Worm (Caenorhabditis elegans) whole organism, late embryonic: ENCODE results near the gene ZK470.14.
"Not testable (repeated sequence)": the region's sequence is repeated elsewhere in the genome, so short reads cannot be mapped to it uniquely, and the experiment has no call there.

Experiments
- C08G9.2 ChIP-seq: sonication (generic microtip); optimal IDR thresholded peaks from 2 replicates; lab custom pipeline; 2016; ENCODE audit warnings: mild to moderate bottlenecking, missing genetic modification characterization, moderate library complexity, missing compliant biosample characterization
- C38D4.7 ChIP-seq: fragments of 200-800 bp; sonication (Bioruptor generic); optimal IDR thresholded peaks from 2 replicates; lab custom pipeline; 2018; ENCODE audit warnings: mild to moderate bottlenecking, missing genetic modification characterization, moderate library complexity, missing compliant biosample characterization
- F13H6.1 ChIP-seq: sonication (generic microtip); optimal IDR thresholded peaks from 2 replicates; lab custom pipeline; 2016; ENCODE audit warnings: missing genetic modification characterization, missing compliant biosample characterization
- K02D7.2 ChIP-seq: sonication (generic microtip); optimal IDR thresholded peaks from 2 replicates; lab custom pipeline; 2017; ENCODE audit warnings: mild to moderate bottlenecking, missing genetic modification characterization, missing compliant biosample characterization
- K09A11.1 ChIP-seq: sonication (generic microtip); optimal IDR thresholded peaks from 2 replicates; lab custom pipeline; 2017; ENCODE audit warnings: antibody characterized with exemption, mild to moderate bottlenecking, missing genetic modification characterization, missing compliant biosample characterization; ENCODE audit not compliant: insufficient read depth
- T23F11.4 ChIP-seq: fragments of 200-800 bp; sonication (Bioruptor generic); optimal IDR thresholded peaks from 2 replicates; lab custom pipeline; 2018; ENCODE audit warnings: mild to moderate bottlenecking, missing genetic modification characterization, missing compliant biosample characterization
- Y22D7AL.16 ChIP-seq: sonication (generic microtip); optimal IDR thresholded peaks from 2 replicates; lab custom pipeline; 2016; ENCODE audit warnings: missing genetic modification characterization, missing compliant biosample characterization
- ceh-14 ChIP-seq: sonication (generic microtip); optimal IDR thresholded peaks from 2 replicates; lab custom pipeline; 2016; ENCODE audit warnings: missing genotype, missing genetic modification characterization, missing compliant biosample characterization
- ceh-34 ChIP-seq: sonication (generic microtip); optimal IDR thresholded peaks from 2 replicates; lab custom pipeline; 2016; ENCODE audit warnings: mild to moderate bottlenecking, missing genetic modification characterization, missing compliant biosample characterization
- ceh-6 ChIP-seq: fragments of 200-800 bp; sonication (Bioruptor generic); optimal IDR thresholded peaks from 2 replicates; lab custom pipeline; 2018; ENCODE audit warnings: mild to moderate bottlenecking, missing genetic modification characterization, missing compliant biosample characterization
- dve-1 ChIP-seq: sonication (generic microtip); optimal IDR thresholded peaks from 2 replicates; lab custom pipeline; 2017; ENCODE audit warnings: antibody characterized with exemption, mild to moderate bottlenecking, missing genetic modification characterization, missing compliant biosample characterization
- elt-4 ChIP-seq: sonication (generic microtip); optimal IDR thresholded peaks from 2 replicates; lab custom pipeline; 2016; ENCODE audit warnings: missing genetic modification characterization, missing compliant biosample characterization
- ets-4 ChIP-seq: sonication (generic microtip); optimal IDR thresholded peaks from 2 replicates; lab custom pipeline; 2016; ENCODE audit warnings: missing genetic modification characterization, missing compliant biosample characterization
- fax-1 ChIP-seq: sonication (generic microtip); optimal IDR thresholded peaks from 2 replicates; lab custom pipeline; 2016; ENCODE audit warnings: missing genotype, missing genetic modification characterization, missing compliant biosample characterization
- fkh-10 ChIP-seq: fragments of 150-350 bp; optimal IDR thresholded peaks from 2 replicates; lab custom pipeline; 2014; ENCODE audit warnings: missing biosample characterization, missing genetic modification reagents, missing genetic modification characterization
- gmeb-2 ChIP-seq: sonication (generic microtip); optimal IDR thresholded peaks from 2 replicates; lab custom pipeline; 2016; ENCODE audit warnings: missing genetic modification characterization, inconsistent platforms, missing compliant biosample characterization
- hlh-30 ChIP-seq: sonication (generic microtip); optimal IDR thresholded peaks from 2 replicates; lab custom pipeline; 2017; ENCODE audit warnings: antibody characterized with exemption, missing genetic modification characterization, missing compliant biosample characterization; ENCODE audit not compliant: insufficient read depth
- hlh-6 ChIP-seq: sonication (generic microtip); optimal IDR thresholded peaks from 2 replicates; lab custom pipeline; 2016; ENCODE audit warnings: missing genotype, missing genetic modification characterization, missing compliant biosample characterization
- lim-6 ChIP-seq: sonication (generic microtip); optimal IDR thresholded peaks from 2 replicates; lab custom pipeline; 2016; ENCODE audit warnings: missing genetic modification characterization, missing compliant biosample characterization
- lin-11 ChIP-seq: fragments of 200-800 bp; sonication (Bioruptor generic); optimal IDR thresholded peaks from 2 replicates; lab custom pipeline; 2018; ENCODE audit warnings: mild to moderate bottlenecking, missing genetic modification characterization, missing compliant biosample characterization
- madf-2 ChIP-seq: sonication (generic microtip); optimal IDR thresholded peaks from 2 replicates; lab custom pipeline; 2017; ENCODE audit warnings: missing genetic modification characterization, missing compliant biosample characterization
- mec-3 ChIP-seq: sonication (generic microtip); optimal IDR thresholded peaks from 2 replicates; lab custom pipeline; 2016; ENCODE audit warnings: borderline replicate concordance, missing genetic modification characterization, missing compliant biosample characterization
- nfya-1 ChIP-seq: sonication (generic microtip); optimal IDR thresholded peaks from 2 replicates; lab custom pipeline; 2017; ENCODE audit warnings: missing genetic modification characterization, mild to moderate bottlenecking, missing compliant biosample characterization, antibody characterized with exemption, moderate library complexity
- nhr-11 ChIP-seq: fragments of 150-350 bp; optimal IDR thresholded peaks from 2 replicates; lab custom pipeline; 2014; ENCODE audit warnings: missing biosample characterization, missing genetic modification characterization
- odd-2 ChIP-seq: sonication (generic microtip); optimal IDR thresholded peaks from 2 replicates; lab custom pipeline; 2017; ENCODE audit warnings: antibody characterized with exemption, mild to moderate bottlenecking, missing genetic modification characterization, missing compliant biosample characterization
- pag-3 ChIP-seq: sonication (generic microtip); optimal IDR thresholded peaks from 2 replicates; lab custom pipeline; 2016; ENCODE audit warnings: missing compliant biosample characterization, missing genetic modification characterization, borderline replicate concordance
- pat-9 ChIP-seq: fragments of 200-800 bp; sonication (Bioruptor generic); optimal IDR thresholded peaks from 2 replicates; lab custom pipeline; 2018; ENCODE audit warnings: mild to moderate bottlenecking, missing genetic modification characterization, moderate library complexity, missing compliant biosample characterization
- pqm-1 ChIP-seq: sonication (generic microtip); optimal IDR thresholded peaks from 2 replicates; lab custom pipeline; 2016; ENCODE audit warnings: missing genetic modification characterization, missing compliant biosample characterization
- ref-2 ChIP-seq: sonication (generic microtip); optimal IDR thresholded peaks from 2 replicates; lab custom pipeline; 2016; ENCODE audit warnings: missing genetic modification characterization, missing compliant biosample characterization
- syd-9 ChIP-seq: sonication (generic microtip); optimal IDR thresholded peaks from 2 replicates; lab custom pipeline; 2016; ENCODE audit warnings: mild to moderate bottlenecking, missing genetic modification characterization, moderate library complexity, missing compliant biosample characterization
- tbx-7 ChIP-seq: sonication (generic microtip); optimal IDR thresholded peaks from 2 replicates; lab custom pipeline; 2016; ENCODE audit warnings: missing genotype, missing genetic modification characterization, missing compliant biosample characterization
- unc-42 ChIP-seq: sonication (generic microtip); optimal IDR thresholded peaks from 2 replicates; lab custom pipeline; 2016; ENCODE audit warnings: missing genotype, missing genetic modification characterization, missing compliant biosample characterization
- ztf-16 ChIP-seq: sonication (generic microtip); optimal IDR thresholded peaks from 2 replicates; lab custom pipeline; 2017; ENCODE audit warnings: missing genetic modification characterization, missing compliant biosample characterization

Gene ZK470.14

ce11 chrX:4192235-4192634 is 25.0 kb downstream of the ZK470.14 start:
- no peak for TF ChIP-seq K02D7.2 (tag; lab: Kevin White, UChicago)
- no peak for TF ChIP-seq ceh-6 (GFP tag; lab: Kevin White, UChicago)
- no peak for TF ChIP-seq lin-11
- TF ChIP-seq ceh-14 = no peak
- TF ChIP-seq unc-42 (tag; lab: Kevin White, UChicago) = no peak
- TF ChIP-seq elt-4 = no peak
- no peak for TF ChIP-seq ztf-16
- no peak for TF ChIP-seq hlh-6 (tag; lab: Kevin White, UChicago)
- TF ChIP-seq F13H6.1 (tag; lab: Kevin White, UChicago) = no peak
- TF ChIP-seq Y22D7AL.16 = no peak
- TF ChIP-seq pag-3 (tag; lab: Kevin White, UChicago) = no peak
- TF ChIP-seq tbx-7 (tag; lab: Kevin White, UChicago) = no peak
- TF ChIP-seq odd-2 (tag; lab: Kevin White, UChicago) = no peak

- no peak for TF ChIP-seq ets-4 (tag; lab: Kevin White, UChicago)
- no peak for TF ChIP-seq syd-9 (tag; lab: Kevin White, UChicago)
- no peak for TF ChIP-seq ztf-16
- no peak for TF ChIP-seq pat-9 (tag; lab: Kevin White, UChicago)
- TF ChIP-seq nhr-11 (tag; lab: Kevin White, UChicago) = no peak
- TF ChIP-seq ref-2 (tag; lab: Kevin White, UChicago) = no peak
- TF ChIP-seq fax-1 (tag; lab: Kevin White, UChicago) = no peak
- TF ChIP-seq dve-1 (tag; lab: Kevin White, UChicago) = no peak
Measured at ce11 chrX:4193080-4193479, 25.8 kb downstream of the ZK470.14 start.

DNA sequence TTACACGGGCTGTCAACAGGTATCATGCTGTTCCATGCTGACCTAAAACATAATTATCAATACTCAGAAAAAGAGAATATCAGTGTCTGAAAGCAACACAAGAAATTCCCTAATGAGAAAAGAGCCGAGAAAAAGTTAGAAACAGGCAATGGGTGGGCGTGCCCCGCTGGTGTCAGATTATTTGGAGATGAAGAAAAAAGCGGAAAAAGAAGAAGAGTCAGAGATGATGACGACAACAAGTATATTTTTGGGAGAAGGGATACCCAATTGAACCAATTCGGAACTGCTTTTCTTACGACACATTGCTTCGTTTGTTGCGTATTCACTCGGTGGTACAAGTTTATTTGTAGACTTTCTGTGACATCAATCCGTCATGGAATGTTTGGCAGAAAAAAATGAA is 29.2 kb downstream of the ZK470.14 start, which contains the start of gene F20B6.4:
TSS of gene F20B6.4 (minus strand) at position 101 of the 400 bp plus-strand sequence.
- TF ChIP-seq C08G9.2 (tag; lab: Kevin White, UChicago) (no peak), pag-3 (tag; lab: Kevin White, UChicago) (no peak), ceh-34 (tag; lab: Kevin White, UChicago) (no peak), T23F11.4 (GFP tag; lab: Kevin White, UChicago) (no peak), pqm-1 (tag; lab: Kevin White, UChicago) (no peak), mec-3 (tag; lab: Kevin White, UChicago) (no peak), nfya-1 (tag; lab: Kevin White, UChicago) (no peak), syd-9 (tag; lab: Kevin White, UChicago) (no peak), lin-11 (no peak), gmeb-2 (tag; lab: Kevin White, UChicago) (no peak), fkh-10 (no peak), ets-4 (tag; lab: Kevin White, UChicago) (no peak), C38D4.7 (GFP tag; lab: Kevin White, UChicago) (no peak), Y22D7AL.16 (no peak), hlh-30 (tag; lab: Kevin White, UChicago) (no peak)
- TF ChIP-seq, all 69 proteins: peak for 0

DNA sequence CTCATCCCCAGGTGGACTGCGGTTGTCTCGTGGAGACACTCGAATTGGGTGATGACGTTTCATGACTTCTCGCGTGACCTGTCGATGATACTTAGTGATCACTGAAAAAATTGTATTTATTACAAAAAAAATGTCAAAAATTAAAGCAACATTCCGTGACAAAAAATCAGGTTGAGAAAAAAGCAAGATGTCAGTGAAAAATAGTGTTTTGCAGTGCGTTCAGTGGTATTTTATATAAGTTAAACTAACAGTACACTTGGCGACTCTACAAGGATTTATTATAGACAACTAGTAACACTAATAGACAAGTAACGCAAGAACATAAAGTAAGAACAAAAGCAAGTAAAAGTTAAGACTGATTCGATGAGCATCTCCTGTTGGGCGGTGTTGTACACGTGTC is 32.6 kb downstream of the ZK470.14 start, which contains the start of gene F20B6.5:
TSS of gene F20B6.5 (minus strand) at position 101 of the 400 bp plus-strand sequence.
- not testable (repeated sequence) for TF ChIP-seq K09A11.1, lim-6, madf-2 (tag; lab: Kevin White, UChicago)

- TF ChIP-seq hlh-6, F13H6.1, K02D7.2 (tag; lab: Kevin White, UChicago): not testable (repeated sequence)
Measured at ce11 chrX:4202114-4202513, 34.9 kb downstream of the ZK470.14 start, which contains the start of gene F20B6.6. Gene F20B6.6, minus strand, starts transcription at chrX:4202214.
